Worm (Caenorhabditis elegans) whole organism, L4/young adult: ENCODE data around the gene R08D7.4.

ENCODE experiments used
- W03F9.2 ChIP-seq: fragments of 150-350 bp; optimal IDR thresholded peaks from 2 replicates; lab custom pipeline; 2014; ENCODE audit warnings: missing biosample characterization, missing genetic modification characterization
- dao-5 ChIP-seq: sonication (generic microtip); optimal IDR thresholded peaks from 2 replicates; lab custom pipeline; 2016; ENCODE audit warnings: missing genotype, missing genetic modification characterization, moderate library complexity, missing compliant biosample characterization
- him-1 ChIP-seq: sonication (generic microtip); optimal IDR thresholded peaks from 2 replicates; lab custom pipeline; 2016; ENCODE audit warnings: missing genotype, missing genetic modification reagents, missing genetic modification characterization, missing compliant biosample characterization

The R08D7.4 gene

ce11 chrIII:8960664-8961063 lies 11.0 kb upstream of the R08D7.4 start, which contains the start of gene ZK643.6:
Gene ZK643.6, minus strand, starts transcription at chrIII:8960764.
- TF ChIP-seq W03F9.2 (tag; lab: Kevin White, UChicago) (no peak), dao-5 (tag; lab: Kevin White, UChicago) (no peak), him-1 (tag; lab: Kevin White, UChicago) (no peak)

ce11 chrIII:8961993-8962392 lies 9.7 kb upstream of the R08D7.4 start, which contains the start of gene grl-25:
Gene grl-25, plus strand, starts transcription at chrIII:8962293.
- TF ChIP-seq dao-5 (tag; lab: Kevin White, UChicago), result no peak
- no peak for TF ChIP-seq him-1 (tag; lab: Kevin White, UChicago)
- no peak for TF ChIP-seq W03F9.2 (tag; lab: Kevin White, UChicago)

ce11 chrIII:8962475-8962874 lies 9.2 kb upstream of the R08D7.4 start:
- no peak for TF ChIP-seq W03F9.2 (tag; lab: Kevin White, UChicago)

- TF ChIP-seq dao-5 (tag; lab: Kevin White, UChicago), result no peak
- TF ChIP-seq W03F9.2 (tag; lab: Kevin White, UChicago), result no peak
- no peak for TF ChIP-seq him-1 (tag; lab: Kevin White, UChicago)
These were observed 6.9 kb upstream of the R08D7.4 start for ce11 chrIII:8964684-8965283.

DNA sequence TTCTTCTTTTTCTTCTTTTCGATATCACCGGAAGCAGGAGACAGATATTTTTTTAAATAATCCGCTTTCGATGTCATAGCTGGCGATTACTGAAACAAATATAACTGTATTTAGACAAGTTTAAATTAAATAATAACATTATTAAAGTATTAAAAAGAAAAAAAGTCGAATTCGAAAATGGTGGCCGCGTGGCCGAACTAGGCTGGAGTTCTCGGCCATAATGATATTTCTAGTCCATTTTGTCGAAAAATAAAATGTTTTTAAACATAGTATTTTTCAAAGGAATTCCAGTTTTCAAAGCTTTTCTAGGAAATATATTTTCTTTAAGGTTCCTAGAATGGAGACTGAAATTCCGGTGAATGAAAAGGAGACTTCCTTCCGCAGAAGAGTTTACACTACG lies 4.1 kb upstream of the R08D7.4 start, which contains the start of the genes bud-13 and rpap-2:
Gene bud-13, minus strand, starts transcription at position 89 of the 400 bp plus-strand sequence.
Gene rpap-2, plus strand, starts transcription at position 329 of the 400 bp plus-strand sequence.
- TF ChIP-seq W03F9.2 (tag; lab: Kevin White, UChicago) (peak; percentile 36), dao-5 (tag; lab: Kevin White, UChicago) (no peak)

DNA sequence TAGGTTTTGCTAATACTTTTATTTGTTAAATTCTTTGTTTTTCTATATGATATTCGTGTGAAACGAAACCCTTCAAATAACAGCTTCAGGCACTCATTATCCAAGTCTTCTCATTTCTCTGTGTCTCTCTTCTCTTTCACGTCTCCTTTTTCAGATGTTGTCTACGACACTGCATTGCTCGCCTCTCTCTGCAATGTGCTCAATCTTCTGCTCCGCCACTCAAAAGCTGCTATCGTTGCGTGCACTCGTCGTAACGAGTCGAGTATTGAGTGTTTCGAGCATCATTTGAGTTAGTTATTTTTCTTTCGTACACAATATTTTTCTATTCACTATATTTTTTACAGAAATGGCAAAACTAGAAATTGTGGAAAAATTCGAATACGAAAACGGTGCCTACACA lies 1.5 kb downstream of the R08D7.4 start:
- no peak for TF ChIP-seq W03F9.2 (tag; lab: Kevin White, UChicago)
- peak; percentile 21 for TF ChIP-seq him-1 (tag; lab: Kevin White, UChicago)
- no peak for TF ChIP-seq dao-5 (tag; lab: Kevin White, UChicago)

ce11 chrIII:8973826-8974225 lies 2.1 kb downstream of the R08D7.4 start, which contains the start of gene R08D7.5:
Gene R08D7.5, plus strand, starts transcription at chrIII:8974126.
- TF ChIP-seq him-1 (tag; lab: Kevin White, UChicago), result no peak
- no peak for TF ChIP-seq W03F9.2 (tag; lab: Kevin White, UChicago)

- TF ChIP-seq dao-5 (tag; lab: Kevin White, UChicago) (no peak), him-1 (tag; lab: Kevin White, UChicago) (peak; percentile 7)
These were observed 3.1 kb downstream of the R08D7.4 start for ce11 chrIII:8974835-8975234.

DNA sequence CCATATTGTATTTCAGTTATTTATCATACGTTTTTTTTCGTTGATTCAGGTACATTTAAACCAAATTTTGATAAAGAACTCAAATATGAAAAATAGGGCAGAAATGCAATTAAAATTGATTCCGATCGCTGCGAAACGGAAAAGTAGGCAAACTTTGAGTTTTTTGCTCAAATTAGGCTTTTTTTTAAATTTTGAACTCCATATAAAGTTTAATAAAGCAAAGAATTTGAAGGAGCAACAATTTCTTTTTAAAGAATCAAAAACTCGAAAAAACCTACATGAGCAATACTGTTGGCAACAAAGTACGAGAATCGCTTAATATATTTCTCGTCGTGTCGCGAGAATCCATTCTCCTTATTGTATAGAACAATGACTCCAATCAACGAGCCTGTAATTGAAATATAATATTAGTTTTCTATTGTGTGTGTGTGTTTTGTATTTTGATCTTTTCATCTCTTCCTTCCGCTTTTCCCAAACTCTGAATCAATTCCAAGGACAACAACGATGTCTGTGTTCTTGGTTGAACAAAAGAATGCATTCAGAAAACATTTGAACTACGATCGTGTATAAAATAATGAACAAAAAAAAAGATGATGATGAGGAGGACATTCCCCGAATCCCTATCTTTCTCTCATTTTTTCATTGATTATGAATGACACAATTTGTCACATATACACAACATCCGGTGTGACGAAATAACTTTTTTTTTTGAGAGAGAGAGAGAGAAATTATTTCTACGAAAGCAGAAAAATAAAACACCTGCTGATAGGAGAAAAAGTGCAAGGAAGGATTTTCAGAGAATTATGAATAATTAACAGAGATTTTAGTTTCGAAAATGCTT lies 7.0 kb downstream of the R08D7.4 start:
- no peak for TF ChIP-seq W03F9.2 (tag; lab: Kevin White, UChicago)
- no peak for TF ChIP-seq him-1 (tag; lab: Kevin White, UChicago)
- no peak for TF ChIP-seq dao-5 (tag; lab: Kevin White, UChicago)

DNA sequence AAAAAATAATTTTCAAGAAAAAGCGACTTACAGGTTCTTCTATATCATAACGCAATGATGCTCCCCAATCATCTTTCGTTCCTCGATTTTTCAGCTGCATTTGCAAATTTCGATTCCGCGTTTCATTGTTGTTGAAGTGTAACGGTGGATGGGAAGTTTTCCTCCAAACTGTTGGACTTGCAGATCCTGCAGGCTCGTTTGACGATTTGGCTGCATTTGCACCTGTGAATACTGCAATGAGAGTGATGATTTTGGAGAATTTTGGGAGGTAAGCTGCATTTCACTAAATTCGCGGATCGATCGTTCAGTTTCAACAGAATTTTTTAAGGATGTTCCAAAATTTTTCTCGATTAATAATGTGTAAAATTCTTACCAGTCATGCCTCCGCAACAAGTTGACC lies 9.2 kb downstream of the R08D7.4 start:
- TF ChIP-seq him-1 (tag; lab: Kevin White, UChicago), result no peak
- no peak for TF ChIP-seq W03F9.2 (tag; lab: Kevin White, UChicago)
- no peak for TF ChIP-seq dao-5 (tag; lab: Kevin White, UChicago)

DNA sequence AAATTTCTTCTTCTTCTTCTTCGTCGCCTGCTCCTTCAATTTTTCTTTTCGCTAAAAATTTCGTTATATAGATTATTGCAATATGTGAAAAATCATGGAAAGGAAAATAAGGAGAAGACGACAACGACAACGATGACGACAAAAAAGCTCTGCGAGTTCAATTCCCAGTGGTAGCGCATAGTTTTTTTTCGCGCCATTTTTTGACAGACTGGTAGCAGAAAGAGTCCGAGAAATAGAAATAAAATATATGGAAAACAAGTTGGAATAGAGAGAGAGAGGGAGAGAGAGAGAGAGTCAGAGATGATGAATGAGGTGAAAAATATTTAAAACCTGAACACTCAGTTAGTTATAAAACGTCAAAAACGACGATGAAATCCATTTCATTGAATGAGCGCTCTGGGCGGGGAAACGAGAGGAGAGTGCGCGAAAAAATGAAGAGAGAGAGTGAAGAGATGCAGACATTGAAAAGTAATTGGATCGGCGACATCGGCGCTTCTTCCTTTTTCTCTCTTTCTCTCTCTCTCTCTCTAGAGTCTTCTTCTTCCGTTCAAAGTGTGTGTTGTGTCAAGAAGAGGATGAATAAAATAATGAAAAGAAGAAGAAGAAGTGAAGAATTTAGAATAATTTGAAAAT lies 10.3 kb downstream of the R08D7.4 start, which contains the start of gene pde-2:
Gene pde-2, minus strand, starts transcription at position 51 of the 633 bp plus-strand sequence.
- peak; percentile 55 for TF ChIP-seq W03F9.2 (tag; lab: Kevin White, UChicago)
- peak; percentile 51 for TF ChIP-seq him-1 (tag; lab: Kevin White, UChicago)
- no peak for TF ChIP-seq dao-5 (tag; lab: Kevin White, UChicago)

DNA sequence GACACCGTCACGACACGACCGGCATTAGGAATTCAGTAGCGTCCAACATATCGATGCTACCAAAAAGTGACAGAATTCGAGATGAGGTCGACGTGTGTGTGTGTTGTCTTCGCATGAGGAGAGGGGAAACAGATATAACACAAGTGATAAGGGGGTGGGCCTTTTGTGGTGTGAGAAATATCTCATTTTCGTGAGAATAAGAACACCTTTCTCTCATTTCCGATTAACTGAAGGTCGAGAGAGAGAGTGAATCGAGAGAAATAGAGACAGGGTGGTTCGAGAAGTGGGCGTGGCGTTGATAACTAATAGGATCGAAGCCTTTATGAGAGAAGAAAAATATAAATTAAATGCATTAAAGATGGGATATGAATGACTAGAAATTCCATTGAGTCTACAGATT lies 11.4 kb downstream of the R08D7.4 start:
- TF ChIP-seq dao-5 (tag; lab: Kevin White, UChicago), result no peak
- no peak for TF ChIP-seq him-1 (tag; lab: Kevin White, UChicago)
- no peak for TF ChIP-seq W03F9.2 (tag; lab: Kevin White, UChicago)

DNA sequence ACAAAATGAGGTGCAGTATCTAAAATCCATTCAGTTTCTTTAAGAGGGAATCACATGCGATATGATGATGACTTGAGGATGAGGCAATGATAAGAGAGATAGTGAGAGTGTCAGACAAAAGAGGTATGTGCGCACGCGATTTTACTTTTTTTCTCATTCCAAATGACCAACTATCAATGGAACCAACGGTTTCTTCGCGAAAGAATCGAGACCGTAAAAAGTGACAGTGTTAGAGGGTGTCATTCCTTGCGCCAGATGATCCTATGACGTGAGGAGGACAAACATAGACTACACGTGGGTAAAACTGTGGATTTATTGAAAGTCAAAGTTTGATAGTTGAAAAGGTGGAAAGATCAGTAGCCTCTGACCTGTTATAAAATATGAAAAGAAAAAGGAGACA lies 12.1 kb downstream of the R08D7.4 start:
- TF ChIP-seq dao-5 (tag; lab: Kevin White, UChicago) (no peak), W03F9.2 (tag; lab: Kevin White, UChicago) (no peak)
